Worm (Caenorhabditis elegans): ENCODE measurements around the gene K12H4.2.
A peak's percentile ranks its signal among the peaks of the same experiment; 100 is the strongest.

The K12H4.2 gene

ce11 chrIII:8029487-8029886 is 18.0 kb upstream of the K12H4.2 start, which contains the start of gene F44B9.8:
F44B9.8 (minus strand) TSS chrIII:8029649.
- TF ChIP-seq lsl-1 (GFP tag; optimal IDR thresholded peaks at IDR 0.05) (peak; percentile 9), ZK185.1 (tag; optimal IDR thresholded peaks at IDR 0.05; ENCODE audit: poor library complexity, severe bottlenecking) (no peak), madf-10 (tag; optimal IDR thresholded peaks at IDR 0.05) (no peak), Y67H2A.10 (GFP tag; conservative IDR thresholded peaks at IDR 0.05) (no peak), B0035.1 (tag; optimal IDR thresholded peaks at IDR 0.05) (no peak), efl-1 (GFP tag; optimal IDR thresholded peaks at IDR 0.05) (peak; percentile 42), madf-6 (GFP tag; IDR thresholded peaks at IDR 0.05) (peak; percentile 62; the same call in 1 of the 2 replicates), T07F8.4 (tag; optimal IDR thresholded peaks at IDR 0.05) (no peak), ceh-58 (GFP tag; IDR thresholded peaks at IDR 0.05) (no peak), dpff-1 (tag; optimal IDR thresholded peaks at IDR 0.05) (no peak), Y53G8AR.9 (GFP tag; conservative IDR thresholded peaks at IDR 0.05) (no peak), ceh-91 (GFP tag; IDR thresholded peaks at IDR 0.05) (no peak), ztf-3 (GFP tag; optimal IDR thresholded peaks at IDR 0.05) (no peak), let-607 (tag; optimal IDR thresholded peaks at IDR 0.05) (no peak), dpl-1 (GFP tag; optimal IDR thresholded peaks at IDR 0.05) (peak; percentile 32), bed-2 (GFP tag; IDR thresholded peaks at IDR 0.05) (no peak), ceh-79 (tag; optimal IDR thresholded peaks at IDR 0.05) (no peak), pha-4 (tag; optimal IDR thresholded peaks at IDR 0.05) (peak; percentile 9), F49E8.2 (tag; optimal IDR thresholded peaks at IDR 0.05; ENCODE audit: insufficient read depth) (no peak), nfya-1 (tag; optimal IDR thresholded peaks at IDR 0.05; ENCODE audit: borderline replicate concordance, insufficient read depth) (no peak), nfya-2 (GFP tag; IDR thresholded peaks at IDR 0.05) (no peak), F33H1.4 (GFP tag; IDR thresholded peaks at IDR 0.05) (peak; percentile 80)

DNA sequence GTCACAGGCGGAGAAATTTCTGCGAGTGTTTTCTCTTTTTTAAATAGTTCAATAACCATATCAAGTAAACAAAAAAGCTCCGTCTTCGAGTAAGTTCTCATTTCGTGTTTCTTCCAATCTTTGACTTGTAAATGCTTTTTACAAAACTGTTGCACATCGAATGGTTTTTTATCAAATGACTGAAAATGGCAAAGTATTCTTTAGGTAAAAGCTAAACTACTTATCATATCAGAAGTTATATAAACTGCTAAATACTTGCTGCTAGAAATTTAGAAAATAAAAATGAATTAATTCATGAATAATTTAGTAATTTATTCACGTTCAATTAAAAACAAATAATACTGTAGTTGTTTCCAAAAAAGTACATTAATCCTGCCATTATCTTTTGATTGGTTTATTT is 16.5 kb upstream of the K12H4.2 start, which contains the start of gene F44B9.9:
Gene F44B9.9, minus strand, starts transcription at position 101 of the 400 bp plus-strand sequence.
- no peak for TF ChIP-seq ceh-58 (GFP tag; IDR thresholded peaks at IDR 0.05)

DNA sequence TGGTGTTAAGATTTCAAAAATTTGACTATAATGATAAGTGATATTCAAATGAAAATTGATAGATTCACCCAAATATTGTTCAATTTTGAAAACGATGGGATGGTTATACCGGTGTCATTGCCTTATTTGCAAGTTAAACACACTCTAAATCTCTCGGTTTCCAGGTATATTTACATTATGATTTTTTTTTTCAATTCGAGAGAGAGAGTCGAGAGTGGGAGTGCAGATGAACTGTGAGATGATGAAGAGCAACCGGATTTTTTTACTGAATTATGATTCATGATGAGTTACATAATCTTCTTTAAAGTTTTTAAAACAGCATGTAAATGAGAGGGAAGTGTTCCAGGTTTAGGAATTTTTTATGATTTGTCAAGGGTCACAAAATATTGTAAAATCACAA is 14.0 kb upstream of the K12H4.2 start, which contains the start of gene F44B9.10:
Gene F44B9.10, minus strand, starts transcription at position 101 of the 400 bp plus-strand sequence.
- TF ChIP-seq somi-1 (GFP tag; optimal IDR thresholded peaks at IDR 0.05) (no peak), Y95B8A.8 (GFP tag; IDR thresholded peaks at IDR 0.05) (no peak), ama-1 (optimal IDR thresholded peaks at IDR 0.05) (no peak), ama-1 (GFP tag; optimal IDR thresholded peaks at IDR 0.05) (no peak), dox-1 (GFP tag; IDR thresholded peaks at IDR 0.05) (no peak), ztf-26 (tag; optimal IDR thresholded peaks at IDR 0.05) (no peak), hmg-20 (GFP tag; IDR thresholded peaks at IDR 0.05) (no peak), lin-35 (GFP tag; optimal IDR thresholded peaks at IDR 0.05) (no peak), hrde-1 (tag; optimal IDR thresholded peaks at IDR 0.05; ENCODE audit: borderline replicate concordance) (no peak), B0019.2 (GFP tag; conservative IDR thresholded peaks at IDR 0.05) (no peak), snpc-1.3 (tag; optimal IDR thresholded peaks at IDR 0.05; ENCODE audit: insufficient read depth) (no peak), mes-4 (tag; optimal IDR thresholded peaks at IDR 0.05) (no peak), cebp-2 (GFP tag; IDR thresholded peaks at IDR 0.05) (no peak), ztf-3 (GFP tag; optimal IDR thresholded peaks at IDR 0.05) (no peak), nhr-27 (tag; optimal IDR thresholded peaks at IDR 0.05) (no peak), gei-17 (GFP tag; optimal IDR thresholded peaks at IDR 0.05) (no peak), pha-4 (tag; optimal IDR thresholded peaks at IDR 0.05) (no peak), mcd-1 (GFP tag; IDR thresholded peaks at IDR 0.05) (no peak), F52B5.7 (tag; optimal IDR thresholded peaks at IDR 0.05) (no peak), K11D2.4 (GFP tag; IDR thresholded peaks at IDR 0.05) (no peak)
